Worm (Caenorhabditis elegans): ENCODE data around the gene clec-186.

clec-186 gene

DNA sequence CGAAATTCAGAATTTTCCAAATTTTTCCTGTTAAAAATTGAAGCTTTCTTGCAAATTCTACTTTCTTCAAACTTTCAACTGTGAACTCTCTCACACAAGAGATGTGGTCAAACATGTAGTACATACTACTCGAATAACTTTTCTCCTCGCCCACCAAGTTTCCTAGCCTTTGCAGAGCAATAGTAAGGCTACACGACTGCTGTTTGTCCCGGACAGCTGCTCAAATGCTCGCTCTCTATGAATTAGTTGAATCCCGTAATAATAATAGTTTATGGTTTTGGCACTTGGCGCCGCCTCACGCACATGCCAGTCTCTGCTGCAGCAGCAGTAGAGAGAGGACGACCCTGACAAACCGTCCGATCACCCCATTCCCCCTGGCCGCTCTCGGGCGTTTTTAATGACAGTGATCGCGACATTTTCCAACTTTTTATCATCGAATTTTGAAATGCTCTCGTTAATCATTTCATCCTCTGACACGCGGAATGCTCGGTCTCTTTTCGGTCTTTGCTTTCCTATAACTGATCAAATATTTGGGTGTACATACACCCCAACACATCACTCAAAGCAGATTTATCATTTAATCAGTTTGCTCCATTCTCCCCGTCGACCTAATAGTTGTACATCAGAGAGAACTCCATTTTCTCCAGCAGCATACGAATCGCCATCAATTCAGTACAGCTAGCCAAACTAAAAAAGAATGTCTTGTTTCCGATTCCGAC lies 32.1 kb upstream of the clec-186 start (continued):
- TF ChIP-seq tbx-9 (tag; optimal IDR thresholded peaks at IDR 0.05; ENCODE audit: borderline replicate concordance) = no peak
- TF ChIP-seq rec-8 (tag; optimal IDR thresholded peaks at IDR 0.05) = no peak
- TF ChIP-seq ztf-22 (GFP tag; optimal IDR thresholded peaks at IDR 0.05) = peak; percentile 56
- no peak for TF ChIP-seq ZK185.1 (tag; optimal IDR thresholded peaks at IDR 0.05; ENCODE audit: poor library complexity, severe bottlenecking)
- peak; percentile 11 for TF ChIP-seq repo-1 (tag; optimal IDR thresholded peaks at IDR 0.05)
- no peak for TF ChIP-seq mxl-1 (tag; optimal IDR thresholded peaks at IDR 0.05)
- TF ChIP-seq dox-1 (GFP tag; IDR thresholded peaks at IDR 0.05) = peak; percentile 83
- no peak for TF ChIP-seq K11D2.4 (GFP tag; IDR thresholded peaks at IDR 0.05)
- TF ChIP-seq nfya-2 (GFP tag; IDR thresholded peaks at IDR 0.05) = no peak
- no peak for TF ChIP-seq C17E4.6 (GFP tag; IDR thresholded peaks at IDR 0.05)
- no peak for TF ChIP-seq athp-1 (tag; optimal IDR thresholded peaks at IDR 0.05)
- TF ChIP-seq bed-1 (GFP tag; IDR thresholded peaks at IDR 0.05) = no peak
- no peak for TF ChIP-seq ama-1 (optimal IDR thresholded peaks at IDR 0.05)
- no peak for TF ChIP-seq ama-1 (GFP tag; optimal IDR thresholded peaks at IDR 0.05)
- TF ChIP-seq attf-5 (GFP tag; optimal IDR thresholded peaks at IDR 0.05) = peak; percentile 41
- TF ChIP-seq Y67H2A.10 (GFP tag; conservative IDR thresholded peaks at IDR 0.05) = no peak
- TF ChIP-seq ztf-26 (tag; optimal IDR thresholded peaks at IDR 0.05) = peak; percentile 3
- no peak for TF ChIP-seq dpff-1 (tag; optimal IDR thresholded peaks at IDR 0.05)
- TF ChIP-seq him-1 (tag; optimal IDR thresholded peaks at IDR 0.05) = no peak
- TF ChIP-seq dpl-1 (GFP tag; optimal IDR thresholded peaks at IDR 0.05) = no peak
- no peak for TF ChIP-seq cebp-1 (GFP tag; IDR thresholded peaks at IDR 0.05)
- peak; percentile 50 for TF ChIP-seq cebp-1 (tag; optimal IDR thresholded peaks at IDR 0.05)
- TF ChIP-seq ceh-79 (tag; optimal IDR thresholded peaks at IDR 0.05) = no peak
- no peak for TF ChIP-seq sdz-38 (tag; optimal IDR thresholded peaks at IDR 0.05)
- no peak for TF ChIP-seq egl-18 (GFP tag; IDR thresholded peaks at IDR 0.05)
- TF ChIP-seq K12H6.12 (tag; optimal IDR thresholded peaks at IDR 0.05) = no peak
- TF ChIP-seq ets-4 (GFP tag; optimal IDR thresholded peaks at IDR 0.05) = peak; percentile 84
- TF ChIP-seq C06A6.2 (GFP tag; conservative IDR thresholded peaks at IDR 0.05) = no peak
- peak; percentile 1 for TF ChIP-seq gei-17 (GFP tag; optimal IDR thresholded peaks at IDR 0.05)

DNA sequence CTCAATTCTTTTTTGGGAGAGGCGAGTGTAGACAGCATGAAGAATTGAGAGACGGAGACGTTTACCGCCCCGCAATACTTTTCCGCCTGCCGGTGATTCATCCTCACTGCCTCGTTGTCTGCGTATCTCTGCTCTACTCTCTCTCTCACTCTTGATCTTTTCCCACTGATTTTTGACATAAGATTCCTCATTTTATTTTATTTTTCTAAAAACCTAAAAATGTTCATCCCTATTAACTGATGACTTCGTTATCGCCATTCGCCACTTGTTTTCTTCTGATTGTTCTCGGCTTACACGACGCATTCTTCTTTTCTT lies 31.5 kb upstream of the clec-186 start:
- TF ChIP-seq hmg-1.2 (GFP tag; IDR thresholded peaks at IDR 0.05) (peak; percentile 67; the same call in 1 of the 2 replicates), C06A6.2 (GFP tag; conservative IDR thresholded peaks at IDR 0.05) (no peak)

DNA sequence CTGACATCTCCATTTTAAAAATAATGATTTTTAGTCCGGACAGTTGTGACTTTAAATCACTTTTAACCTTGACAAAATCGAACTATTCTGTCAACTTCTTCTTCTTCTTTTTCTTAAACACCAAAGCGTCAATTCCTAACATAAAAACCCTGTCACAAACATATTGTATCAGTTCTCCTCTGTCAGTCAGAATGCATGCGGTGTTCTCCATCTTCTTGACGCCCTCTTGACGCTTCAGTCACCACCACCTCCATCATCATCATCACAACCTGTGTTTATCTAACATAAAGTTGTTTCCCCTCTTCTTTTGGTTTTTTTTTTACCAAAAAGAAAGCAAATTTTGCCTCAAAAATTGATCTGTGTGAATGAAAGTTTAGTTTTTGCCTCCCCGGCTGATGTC lies 30.5 kb upstream of the clec-186 start:
- TF ChIP-seq pbrm-1 (GFP tag; IDR thresholded peaks at IDR 0.05) (no peak), lin-40 (tag; optimal IDR thresholded peaks at IDR 0.05) (peak; percentile 20), dox-1 (GFP tag; IDR thresholded peaks at IDR 0.05) (peak; percentile 40; the same call in 1 of the 2 replicates), mxl-1 (tag; optimal IDR thresholded peaks at IDR 0.05) (no peak), nhr-80 (tag; optimal IDR thresholded peaks at IDR 0.05) (peak; percentile 90), let-607 (tag; optimal IDR thresholded peaks at IDR 0.05) (peak; percentile 77 to 89), hmg-1.2 (GFP tag; IDR thresholded peaks at IDR 0.05) (0 out of 2 replicates have a peak, but pooled peaks have one; percentile 9), ekl-4 (GFP tag; IDR thresholded peaks at IDR 0.05) (0 out of 2 replicates have a peak, but pooled peaks have one; percentile 30), C06A6.2 (GFP tag; conservative IDR thresholded peaks at IDR 0.05) (no peak), madf-3 (GFP tag; IDR thresholded peaks at IDR 0.05) (no peak)
